Worm (Caenorhabditis elegans) whole organism, mixed stage, embryonic: ENCODE measurements around the gene F37A8.1.

ENCODE experiments used
- bed-3 ChIP-seq: fragments of 200-800 bp; sonication (Bioruptor generic); optimal IDR thresholded peaks from 3 replicates; lab custom pipeline; 2018; ENCODE audit warnings: mild to moderate bottlenecking, missing genetic modification characterization, moderate library complexity, missing compliant biosample characterization
- blmp-1 ChIP-seq: fragments of 150-350 bp; optimal IDR thresholded peaks from 2 replicates; lab custom pipeline; 2014; ENCODE audit warnings: missing biosample characterization, missing genetic modification characterization
- ceh-43 ChIP-seq: fragments of 200-800 bp; sonication (Bioruptor generic); optimal IDR thresholded peaks from 2 replicates; lab custom pipeline; 2018; ENCODE audit warnings: mild to moderate bottlenecking, missing genetic modification characterization, moderate library complexity, missing compliant biosample characterization
- ceh-83 ChIP-seq: fragments of 200-800 bp; sonication (Bioruptor generic); optimal IDR thresholded peaks from 2 replicates; lab custom pipeline; 2018; ENCODE audit warnings: mild to moderate bottlenecking, missing genetic modification characterization, missing compliant biosample characterization
- ces-1 ChIP-seq: fragments of 150-350 bp; optimal IDR thresholded peaks from 2 replicates; lab custom pipeline; 2014; ENCODE audit warnings: missing biosample characterization, missing genetic modification reagents, missing genetic modification characterization
- cnd-1 ChIP-seq: fragments of 200-800 bp; sonication (Bioruptor generic); optimal IDR thresholded peaks from 2 replicates; lab custom pipeline; 2018; ENCODE audit warnings: mild to moderate bottlenecking, missing genetic modification characterization, missing compliant biosample characterization
- drap-1 ChIP-seq: fragments of 200-800 bp; sonication (Bioruptor generic); optimal IDR thresholded peaks from 3 replicates; lab custom pipeline; 2018; ENCODE audit warnings: mild to moderate bottlenecking, missing genetic modification characterization, missing compliant biosample characterization
- elt-1 ChIP-seq: sonication (generic microtip); optimal IDR thresholded peaks from 2 replicates; lab custom pipeline; 2017; ENCODE audit warnings: missing genetic modification characterization, mild to moderate bottlenecking, missing compliant biosample characterization, antibody characterized with exemption, moderate library complexity, borderline replicate concordance; ENCODE audit not compliant: insufficient read depth
- elt-3 ChIP-seq: fragments of 150-350 bp; optimal IDR thresholded peaks from 2 replicates; lab custom pipeline; 2014; ENCODE audit warnings: missing biosample characterization, missing genetic modification characterization
- ham-2 ChIP-seq: fragments of 200-800 bp; sonication (Bioruptor generic); optimal IDR thresholded peaks from 2 replicates; lab custom pipeline; 2018; ENCODE audit warnings: mild to moderate bottlenecking, missing genetic modification characterization, missing compliant biosample characterization
- hlh-1 ChIP-seq: fragments of 150-350 bp; optimal IDR thresholded peaks from 2 replicates; lab custom pipeline; 2014; ENCODE audit warnings: missing biosample characterization, missing genetic modification reagents, missing genetic modification characterization
- lin-13 ChIP-seq: fragments of 150-350 bp; optimal IDR thresholded peaks from 2 replicates; lab custom pipeline; 2014; ENCODE audit warnings: missing biosample characterization, missing genetic modification characterization
- lin-32 ChIP-seq: fragments of 200-800 bp; sonication (Bioruptor generic); optimal IDR thresholded peaks from 2 replicates; lab custom pipeline; 2018; ENCODE audit warnings: mild to moderate bottlenecking, missing genetic modification characterization, missing compliant biosample characterization
- lsy-2 ChIP-seq: fragments of 150-350 bp; optimal IDR thresholded peaks from 2 replicates; lab custom pipeline; 2014; ENCODE audit warnings: missing biosample characterization, missing genetic modification characterization
- mep-1 ChIP-seq: fragments of 150-350 bp; optimal IDR thresholded peaks from 2 replicates; lab custom pipeline; 2017; ENCODE audit warnings: missing biosample characterization, missing genetic modification reagents, missing genetic modification characterization, inconsistent platforms
- mls-2 ChIP-seq: sonication (generic microtip); optimal IDR thresholded peaks from 2 replicates; lab custom pipeline; 2016; ENCODE audit warnings: mild to moderate bottlenecking, missing genetic modification characterization, moderate library complexity, missing compliant biosample characterization
- nhr-2 ChIP-seq: fragments of 150-350 bp; optimal IDR thresholded peaks from 2 replicates; lab custom pipeline; 2014; ENCODE audit warnings: missing biosample characterization, missing genetic modification characterization
- nhr-237 ChIP-seq: fragments of 150-350 bp; optimal IDR thresholded peaks from 2 replicates; lab custom pipeline; 2014; ENCODE audit warnings: missing biosample characterization, missing genetic modification characterization
- nhr-76 ChIP-seq: sonication (generic microtip); optimal IDR thresholded peaks from 2 replicates; lab custom pipeline; 2017; ENCODE audit warnings: missing biosample characterization, missing genetic modification characterization
- pha-4 ChIP-seq: fragments of 150-350 bp; optimal IDR thresholded peaks from 2 replicates; lab custom pipeline; 2018; ENCODE audit warnings: missing biosample characterization, missing genetic modification reagents, missing genetic modification characterization
- sem-2 ChIP-seq: fragments of 200-800 bp; sonication (Bioruptor generic); optimal IDR thresholded peaks from 2 replicates; lab custom pipeline; 2018; ENCODE audit warnings: mild to moderate bottlenecking, missing genetic modification characterization, missing compliant biosample characterization
- sptf-1 ChIP-seq: sonication (generic microtip); optimal IDR thresholded peaks from 2 replicates; lab custom pipeline; 2017; ENCODE audit warnings: mild to moderate bottlenecking, missing genetic modification characterization, moderate library complexity, missing compliant biosample characterization
- tbx-8 ChIP-seq: fragments of 200-800 bp; sonication (Bioruptor generic); optimal IDR thresholded peaks from 2 replicates; lab custom pipeline; 2018; ENCODE audit warnings: mild to moderate bottlenecking, missing genetic modification characterization, moderate library complexity, missing compliant biosample characterization
- unc-120 ChIP-seq: sonication (generic microtip); optimal IDR thresholded peaks from 2 replicates; lab custom pipeline; 2017; ENCODE audit warnings: missing genetic modification characterization, missing compliant biosample characterization; ENCODE audit not compliant: poor library complexity, severe bottlenecking
- unc-39 ChIP-seq: fragments of 150-350 bp; optimal IDR thresholded peaks from 2 replicates; lab custom pipeline; 2014; ENCODE audit warnings: missing biosample characterization, missing genetic modification characterization
- unc-62 ChIP-seq: fragments of 150-350 bp; optimal IDR thresholded peaks from 2 replicates; lab custom pipeline; 2014; ENCODE audit warnings: missing biosample characterization, missing genetic modification reagents, missing genetic modification characterization
- zip-8 ChIP-seq: fragments of 150-350 bp; optimal IDR thresholded peaks from 2 replicates; lab custom pipeline; 2014; ENCODE audit warnings: missing biosample characterization, missing genetic modification characterization
- ztf-11 ChIP-seq: fragments of 150-350 bp; optimal IDR thresholded peaks from 2 replicates; lab custom pipeline; 2014; ENCODE audit warnings: missing biosample characterization, missing genetic modification characterization

F37A8.1 gene

ce11 chrIII:3928136-3928535, at the start of gene F37A8.1:
TSS of gene F37A8.1 (plus strand) at chrIII:3928436.
- no peak for TF ChIP-seq zip-8 (tag; lab: Kevin White, UChicago)
- TF ChIP-seq ceh-43 (GFP tag; lab: Kevin White, UChicago), result no peak
- TF ChIP-seq ham-2, result no peak
- no peak for TF ChIP-seq lin-13 (tag; lab: Kevin White, UChicago)
- no peak for TF ChIP-seq lin-32 (GFP tag; lab: Kevin White, UChicago)
- no peak for TF ChIP-seq nhr-76 (tag; lab: Kevin White, UChicago)
- no peak for TF ChIP-seq blmp-1
- no peak for TF ChIP-seq cnd-1 (tag; lab: Kevin White, UChicago)
- no peak for TF ChIP-seq nhr-237 (tag; lab: Kevin White, UChicago)
- TF ChIP-seq unc-120, result no peak
- TF ChIP-seq lsy-2, result no peak

- no peak for TF ChIP-seq ces-1 (GFP tag; lab: Kevin White, UChicago)
- no peak for TF ChIP-seq lsy-2
- TF ChIP-seq nhr-76 (tag; lab: Kevin White, UChicago), result no peak
- no peak for TF ChIP-seq ztf-11 (tag; lab: Kevin White, UChicago)
Measured at ce11 chrIII:3878986-3879756, 49.1 kb upstream of the F37A8.1 start.

ce11 chrIII:3883146-3883545, 45.1 kb upstream of the F37A8.1 start:
- no peak for TF ChIP-seq cnd-1 (tag; lab: Kevin White, UChicago)
- TF ChIP-seq ztf-11 (tag; lab: Kevin White, UChicago), result no peak
- no peak for TF ChIP-seq mep-1 (tag; lab: Kevin White, UChicago)
- no peak for TF ChIP-seq elt-1
- no peak for TF ChIP-seq mls-2 (tag; lab: Kevin White, UChicago)
- TF ChIP-seq elt-3 (tag; lab: Kevin White, UChicago), result no peak
- no peak for TF ChIP-seq nhr-2 (tag; lab: Kevin White, UChicago)
- no peak for TF ChIP-seq bed-3 (GFP tag; lab: Kevin White, UChicago)
- TF ChIP-seq drap-1 (GFP tag; lab: Kevin White, UChicago), result no peak
- no peak for TF ChIP-seq hlh-1 (tag; lab: Kevin White, UChicago)
- TF ChIP-seq blmp-1, result no peak
- no peak for TF ChIP-seq sem-2 (GFP tag; lab: Kevin White, UChicago)
- no peak for TF ChIP-seq lin-13 (tag; lab: Kevin White, UChicago)
- no peak for TF ChIP-seq ceh-83 (GFP tag; lab: Kevin White, UChicago)
- no peak for TF ChIP-seq pha-4 (tag; lab: Kevin White, UChicago)

- TF ChIP-seq sem-2 (GFP tag; lab: Kevin White, UChicago), result no peak
Measured at ce11 chrIII:3887586-3887985, 40.6 kb upstream of the F37A8.1 start.

ce11 chrIII:3889896-3890295, 38.3 kb upstream of the F37A8.1 start:
- TF ChIP-seq unc-62 (GFP tag; lab: Kevin White, UChicago) (no peak), bed-3 (GFP tag; lab: Kevin White, UChicago) (no peak)
- TF ChIP-seq, all 35 proteins: peak for 0

- TF ChIP-seq cnd-1 (tag; lab: Kevin White, UChicago) (no peak), ces-1 (GFP tag; lab: Kevin White, UChicago) (no peak), elt-3 (tag; lab: Kevin White, UChicago) (no peak), sem-2 (GFP tag; lab: Kevin White, UChicago) (no peak), mep-1 (tag; lab: Kevin White, UChicago) (no peak), tbx-8 (no peak)
- TF ChIP-seq, all 35 proteins: peak for 0
Measured at ce11 chrIII:3893992-3894391, 34.2 kb upstream of the F37A8.1 start.

- TF ChIP-seq ham-2 (no peak), nhr-2 (tag; lab: Kevin White, UChicago) (no peak), mep-1 (tag; lab: Kevin White, UChicago) (no peak), pha-4 (tag; lab: Kevin White, UChicago) (no peak), sptf-1 (no peak), lsy-2 (no peak), ces-1 (GFP tag; lab: Kevin White, UChicago) (no peak), unc-39 (no peak), unc-120 (no peak), ceh-83 (GFP tag; lab: Kevin White, UChicago) (no peak), ceh-43 (GFP tag; lab: Kevin White, UChicago) (no peak), elt-3 (tag; lab: Kevin White, UChicago) (no peak)
Measured at ce11 chrIII:3898354-3898753, 29.9 kb upstream of the F37A8.1 start.
